Worm (Caenorhabditis elegans): ENCODE results near the gene swan-1.

swan-1 gene

DNA sequence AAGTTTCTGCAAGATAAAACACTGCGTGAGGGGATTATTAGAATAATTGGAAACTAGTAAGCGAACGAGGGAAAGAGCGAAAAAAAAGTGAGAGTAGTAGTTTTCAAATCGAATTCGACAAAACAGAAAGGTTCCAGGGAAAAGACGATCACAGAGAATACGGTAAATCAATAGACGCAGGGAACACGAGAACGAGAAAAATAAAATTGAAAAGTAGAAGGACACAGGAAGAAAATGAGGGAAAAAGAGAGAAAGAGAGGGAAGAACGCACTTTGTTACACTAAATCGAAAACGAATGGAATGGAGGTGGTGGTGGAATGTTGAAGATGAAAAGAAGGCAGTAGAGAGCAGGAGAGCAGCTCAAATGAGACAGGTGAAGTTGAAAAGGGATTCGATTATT is at the start of gene swan-1:
Gene swan-1, minus strand, starts transcription at position 6 of the 400 bp plus-strand sequence.
- no peak for TF ChIP-seq unc-86 (tag; optimal IDR thresholded peaks at IDR 0.05)
- TF ChIP-seq ceh-22 (tag; optimal IDR thresholded peaks at IDR 0.05), result no peak
- no peak for TF ChIP-seq fax-1 (tag; optimal IDR thresholded peaks at IDR 0.05)
- no peak for TF ChIP-seq fkh-6 (tag; optimal IDR thresholded peaks at IDR 0.05)
- no peak for TF ChIP-seq rnt-1 (tag; optimal IDR thresholded peaks at IDR 0.05)
- no peak for TF ChIP-seq ama-1 (optimal IDR thresholded peaks at IDR 0.05)
- no peak for TF ChIP-seq elt-2 (tag; optimal IDR thresholded peaks at IDR 0.05)
- no peak for TF ChIP-seq zip-5 (tag; optimal IDR thresholded peaks at IDR 0.05)
- TF ChIP-seq unc-55 (GFP tag; optimal IDR thresholded peaks at IDR 0.05), result no peak
- TF ChIP-seq K09A11.1 (tag; optimal IDR thresholded peaks at IDR 0.05; ENCODE audit: insufficient read depth), result no peak
- TF ChIP-seq ceh-14 (tag; optimal IDR thresholded peaks at IDR 0.05), result no peak
- TF ChIP-seq nhr-232 (tag; optimal IDR thresholded peaks at IDR 0.05), result no peak
- TF ChIP-seq elt-4 (tag; optimal IDR thresholded peaks at IDR 0.05), result no peak
- TF ChIP-seq pqm-1 (tag; optimal IDR thresholded peaks at IDR 0.05), result no peak
- no peak for TF ChIP-seq pag-3 (tag; optimal IDR thresholded peaks at IDR 0.05; ENCODE audit: borderline replicate concordance)
- no peak for TF ChIP-seq hlh-30 (tag; optimal IDR thresholded peaks at IDR 0.05; ENCODE audit: insufficient read depth)
- no peak for TF ChIP-seq nfya-1 (tag; optimal IDR thresholded peaks at IDR 0.05)
- TF ChIP-seq ets-4 (tag; optimal IDR thresholded peaks at IDR 0.05), result no peak
- TF ChIP-seq ceh-24 (tag; optimal IDR thresholded peaks at IDR 0.05), result no peak
- TF ChIP-seq ceh-18 (tag; optimal IDR thresholded peaks at IDR 0.05), result no peak

DNA sequence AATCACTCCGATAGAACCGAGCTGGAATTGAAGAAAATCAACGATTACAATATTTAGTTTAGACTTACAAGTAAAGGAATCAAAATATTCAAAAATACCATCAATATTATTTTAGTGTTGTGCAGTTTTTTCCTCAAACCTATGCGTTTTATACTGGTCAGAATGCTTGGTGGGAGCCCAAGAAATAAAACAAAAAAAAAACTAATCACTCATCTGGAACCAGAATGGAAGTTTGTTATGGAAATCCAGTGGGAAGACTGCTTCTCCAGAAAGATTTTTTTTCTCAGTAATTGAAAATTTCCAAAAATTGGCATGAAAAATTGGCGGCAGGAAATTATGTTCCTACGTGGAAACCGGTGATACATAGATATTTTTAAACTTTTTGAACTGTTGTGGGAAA is 49.3 kb upstream of the swan-1 start, which contains the start of gene srx-134:
Gene srx-134, minus strand, starts transcription at position 101 of the 400 bp plus-strand sequence.
- TF ChIP-seq ceh-45 (GFP tag; IDR thresholded peaks at IDR 0.05), result no peak
- no peak for TF ChIP-seq sdc-2 (tag; optimal IDR thresholded peaks at IDR 0.05)
- no peak for TF ChIP-seq C08G9.2 (tag; optimal IDR thresholded peaks at IDR 0.05)
- TF ChIP-seq syd-9 (tag; optimal IDR thresholded peaks at IDR 0.05), result no peak
- no peak for TF ChIP-seq ets-4 (tag; optimal IDR thresholded peaks at IDR 0.05)
- no peak for TF ChIP-seq tbx-7 (tag; optimal IDR thresholded peaks at IDR 0.05)
- no peak for TF ChIP-seq hlh-30 (tag; optimal IDR thresholded peaks at IDR 0.05; ENCODE audit: insufficient read depth)
- no peak for TF ChIP-seq ceh-24 (tag; optimal IDR thresholded peaks at IDR 0.05)
- no peak for TF ChIP-seq sox-4 (tag; optimal IDR thresholded peaks at IDR 0.05)
- TF ChIP-seq hlh-13 (GFP tag; optimal IDR thresholded peaks at IDR 0.05), result no peak
- no peak for TF ChIP-seq ceh-31 (tag; optimal IDR thresholded peaks at IDR 0.05)

DNA sequence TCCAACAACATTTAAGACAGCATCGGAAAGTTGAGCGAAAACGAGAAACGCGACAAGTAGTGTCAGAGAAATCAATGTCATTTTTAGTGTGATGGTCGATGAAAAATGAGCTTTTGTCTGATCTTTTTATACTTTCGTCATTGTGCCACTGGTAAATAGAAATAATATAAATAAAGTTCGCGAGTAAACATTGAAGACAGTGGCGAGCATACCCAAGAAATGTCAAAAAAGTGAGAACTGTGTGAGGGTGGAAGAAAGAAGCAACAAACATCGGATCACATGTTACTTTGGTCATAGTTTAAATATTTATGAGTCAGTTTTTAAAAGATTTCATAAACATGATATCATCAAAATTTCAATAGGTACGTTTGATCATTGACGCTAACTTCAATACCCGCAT is 47.3 kb upstream of the swan-1 start, which contains the start of gene ttr-21:
Gene ttr-21, minus strand, starts transcription at position 100 of the 400 bp plus-strand sequence.
- TF ChIP-seq dve-1 (tag; optimal IDR thresholded peaks at IDR 0.05) (no peak), K02D7.2 (tag; optimal IDR thresholded peaks at IDR 0.05) (no peak), ceh-14 (tag; optimal IDR thresholded peaks at IDR 0.05) (no peak)

DNA sequence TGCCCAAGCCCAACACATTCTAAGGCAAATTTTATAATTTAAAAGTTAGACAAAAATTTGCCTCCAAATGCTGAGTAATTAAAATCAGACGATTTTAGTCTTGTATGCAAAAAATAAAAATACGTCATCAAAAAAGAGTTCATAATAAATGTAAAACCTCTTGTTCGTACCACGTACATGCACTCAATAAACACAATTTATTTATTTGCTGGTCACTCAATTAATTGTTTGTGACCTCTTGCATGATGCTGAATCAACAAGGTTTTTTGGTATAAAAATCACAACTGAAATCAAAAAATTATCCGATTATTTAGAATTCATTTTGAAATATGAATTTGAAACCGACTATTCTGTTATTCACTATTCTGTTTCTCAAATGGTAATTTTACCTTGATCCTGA is 43.1 kb upstream of the swan-1 start, which contains the start of gene hpx-2:
Gene hpx-2, plus strand, starts transcription at position 301 of the 400 bp plus-strand sequence.
- TF ChIP-seq hlh-15 (tag; optimal IDR thresholded peaks at IDR 0.05) (no peak), ceh-31 (tag; optimal IDR thresholded peaks at IDR 0.05) (no peak), madf-2 (tag; optimal IDR thresholded peaks at IDR 0.05) (no peak), pqm-1 (tag; optimal IDR thresholded peaks at IDR 0.05) (no peak)

DNA sequence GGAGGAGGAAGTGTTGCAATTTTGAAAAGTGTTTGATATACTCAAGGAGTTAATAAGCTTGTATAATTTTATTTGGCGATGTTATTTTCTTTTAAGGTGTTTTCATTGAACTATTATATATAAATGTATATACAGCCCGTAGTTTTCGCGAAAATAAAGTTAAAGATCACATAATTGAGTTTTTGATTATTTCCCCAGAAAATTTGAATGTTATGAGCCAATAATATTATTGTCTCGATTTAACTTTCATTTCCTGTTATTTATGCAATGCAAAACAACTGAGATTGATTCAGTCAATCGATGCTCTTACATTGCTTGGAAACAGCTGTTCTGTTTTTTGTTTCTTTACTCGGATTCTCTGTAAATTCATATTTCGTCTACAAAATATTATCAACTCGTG is 41.3 kb upstream of the swan-1 start, which contains the start of gene srx-133:
Gene srx-133, plus strand, starts transcription at position 301 of the 400 bp plus-strand sequence.
- TF ChIP-seq pha-2 (tag; optimal IDR thresholded peaks at IDR 0.05), result no peak
- no peak for TF ChIP-seq hlh-8 (tag; optimal IDR thresholded peaks at IDR 0.05)
- no peak for TF ChIP-seq hlh-15 (tag; optimal IDR thresholded peaks at IDR 0.05)
- TF ChIP-seq ceh-45 (GFP tag; IDR thresholded peaks at IDR 0.05), result no peak
- no peak for TF ChIP-seq hlh-6 (tag; optimal IDR thresholded peaks at IDR 0.05)
- TF ChIP-seq pqm-1 (tag; optimal IDR thresholded peaks at IDR 0.05), result no peak
- no peak for TF ChIP-seq sox-2 (GFP tag; IDR thresholded peaks at IDR 0.05)
- no peak for TF ChIP-seq che-1 (tag; optimal IDR thresholded peaks at IDR 0.05)
- no peak for TF ChIP-seq zip-5 (tag; optimal IDR thresholded peaks at IDR 0.05)
- TF ChIP-seq pag-3 (tag; optimal IDR thresholded peaks at IDR 0.05; ENCODE audit: borderline replicate concordance), result no peak
- no peak for TF ChIP-seq ceh-48 (tag; optimal IDR thresholded peaks at IDR 0.05)
- no peak for TF ChIP-seq ztf-16 (tag; optimal IDR thresholded peaks at IDR 0.05)
- TF ChIP-seq unc-3 (GFP tag; conservative IDR thresholded peaks at IDR 0.05), result no peak
- TF ChIP-seq unc-3 (tag; optimal IDR thresholded peaks at IDR 0.05), result no peak
- no peak for TF ChIP-seq elt-4 (tag; optimal IDR thresholded peaks at IDR 0.05)
- TF ChIP-seq mec-3 (tag; optimal IDR thresholded peaks at IDR 0.05; ENCODE audit: borderline replicate concordance), result no peak
